Fruit fly (Drosophila melanogaster): ENCODE results near the gene Cht5.

DNA sequence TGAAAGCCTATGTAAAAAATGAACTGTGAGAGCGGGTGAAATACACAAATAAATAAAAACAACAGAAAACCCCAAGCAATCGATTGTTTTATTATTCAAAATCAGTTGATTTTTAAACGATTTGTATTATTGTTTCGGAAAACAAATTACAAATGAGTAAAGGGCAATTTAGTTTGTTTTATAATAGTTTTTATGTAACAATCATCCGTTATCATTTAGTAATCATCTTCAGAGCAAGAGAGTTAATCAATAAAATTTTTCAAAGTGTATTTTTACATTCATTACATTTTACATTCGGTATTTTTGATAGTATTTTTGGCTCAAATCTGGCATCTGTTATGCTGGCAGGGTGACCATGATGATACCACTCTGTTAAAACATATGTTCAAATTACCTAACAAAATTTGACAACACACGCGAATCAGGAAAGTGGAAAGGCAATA is 11.9 kb downstream of the Cht5 start, which contains the start of the genes CG42375 and CG9288:
- TF ChIP-seq CG15336 (GFP tag; IDR thresholded peaks at IDR 0.05) (peak; percentile 68), CG10669 (GFP tag; optimal IDR thresholded peaks at IDR 0.05) (peak; percentile 66), eg (GFP tag; IDR thresholded peaks at IDR 0.05) (peak; percentile 83), Sox14 (GFP tag; optimal IDR thresholded peaks at IDR 0.05) (peak; percentile 0), Gug (GFP tag; IDR thresholded peaks at IDR 0.05) (peak; percentile 63), fd85E (GFP tag; optimal IDR thresholded peaks at IDR 0.05) (no peak), CG4318 (GFP tag; optimal IDR thresholded peaks at IDR 0.05) (peak; percentile 30), Blimp-1 (GFP tag; optimal IDR thresholded peaks at IDR 0.05) (no peak), Lpt (GFP tag; optimal IDR thresholded peaks at IDR 0.05) (peak; percentile 62), Met (GFP tag; optimal IDR thresholded peaks at IDR 0.05) (peak; percentile 46), CG16779 (tag; optimal IDR thresholded peaks at IDR 0.05) (no peak), OdsH (GFP tag; optimal IDR thresholded peaks at IDR 0.05) (no peak), spab (GFP tag; optimal IDR thresholded peaks at IDR 0.05) (peak; percentile 54), vri (GFP tag; optimal IDR thresholded peaks at IDR 0.05) (peak; percentile 78)

All from whole organism, prepupa.